Fruit fly (Drosophila melanogaster): ENCODE measurements around the gene p130CAS.

p130CAS gene

DNA sequence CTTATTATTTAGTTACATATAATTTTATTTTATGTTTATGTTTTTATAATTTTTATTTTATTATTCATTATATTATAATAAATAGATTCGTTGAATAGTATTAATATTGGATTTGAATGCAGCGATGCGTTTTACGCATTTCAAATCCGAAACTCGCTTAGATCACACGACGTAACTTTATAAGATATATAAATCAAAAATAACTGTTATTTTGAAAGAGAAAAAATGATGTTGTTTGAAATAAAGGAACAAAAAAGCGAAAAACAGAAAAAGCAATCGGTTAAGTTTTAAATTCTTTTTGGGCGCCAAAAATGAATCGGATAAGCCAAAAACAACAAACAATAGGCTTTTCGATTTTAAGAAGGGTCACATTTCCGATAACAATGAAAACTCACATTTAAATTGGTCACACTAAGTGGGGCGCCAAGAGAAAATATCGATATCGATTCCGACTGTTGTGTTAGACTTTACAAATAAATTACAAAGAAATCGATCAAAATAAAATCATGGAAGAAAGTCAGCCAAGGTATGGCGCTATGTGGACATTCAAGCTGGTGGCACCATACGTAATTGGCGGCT, 6.6 kb upstream of the p130CAS start, which contains the start of gene CG6845 (continued):
- TF ChIP-seq abd-A (tag; optimal IDR thresholded peaks at IDR 0.05) (peak; percentile 26), bbx (GFP tag; IDR thresholded peaks at IDR 0.05; ENCODE audit: partially characterized antibody) (peak; percentile 89), fd102C (GFP tag; optimal IDR thresholded peaks at IDR 0.05) (no peak), hkb (optimal IDR thresholded peaks at IDR 0.05) (no peak), hkb (GFP tag; IDR thresholded peaks at IDR 0.05) (no peak), Hr39 (optimal IDR thresholded peaks at IDR 0.05) (no peak), Mad (GFP tag; optimal IDR thresholded peaks at IDR 0.05) (no peak), CG18262 (tag; optimal IDR thresholded peaks at IDR 0.05) (no peak), CG5245 (GFP tag; optimal IDR thresholded peaks at IDR 0.05) (no peak), BtbVII (GFP tag; optimal IDR thresholded peaks at IDR 0.05) (no peak), CG2199 (GFP tag; IDR thresholded peaks at IDR 0.05) (no peak), CG34422 (GFP tag; IDR thresholded peaks at IDR 0.05) (no peak), dmrt11E (tag; optimal IDR thresholded peaks at IDR 0.05) (no peak), CG15601 (tag; optimal IDR thresholded peaks at IDR 0.05) (peak; percentile 21), CG3847 (GFP tag; IDR thresholded peaks at IDR 0.05) (peak; percentile 37; the same call in 1 of the 2 replicates), ttk (GFP tag; IDR thresholded peaks at IDR 0.05) (no peak), br (optimal IDR thresholded peaks at IDR 0.05) (no peak), chn (GFP tag; optimal IDR thresholded peaks at IDR 0.05) (no peak), Dad (GFP tag; optimal IDR thresholded peaks at IDR 0.05) (no peak), gro (GFP tag; optimal IDR thresholded peaks at IDR 0.05) (no peak), cato (GFP tag; optimal IDR thresholded peaks at IDR 0.05; ENCODE audit: borderline replicate concordance) (no peak), CHES-1-like (GFP tag; optimal IDR thresholded peaks at IDR 0.05) (no peak), zen (tag; optimal IDR thresholded peaks at IDR 0.05) (no peak), CG10543 (GFP tag; optimal IDR thresholded peaks at IDR 0.05) (no peak), CG2875 (GFP tag; optimal IDR thresholded peaks at IDR 0.05) (no peak), CG9797 (GFP tag; optimal IDR thresholded peaks at IDR 0.05) (peak; percentile 90), crc (GFP tag; optimal IDR thresholded peaks at IDR 0.05) (no peak), Med (GFP tag) (no peak), row (GFP tag; IDR thresholded peaks at IDR 0.05) (no peak), HmgZ (tag; optimal IDR thresholded peaks at IDR 0.05) (peak; percentile 56), CG10267 (tag; optimal IDR thresholded peaks at IDR 0.05) (peak; percentile 50), CG17829 (tag; optimal IDR thresholded peaks at IDR 0.05) (peak; percentile 27), en (GFP tag; optimal IDR thresholded peaks at IDR 0.05) (no peak), Myb (GFP tag; optimal IDR thresholded peaks at IDR 0.05) (peak; percentile 52), tll (GFP tag; optimal IDR thresholded peaks at IDR 0.05) (no peak), CG8359 (GFP tag; optimal IDR thresholded peaks at IDR 0.05; ENCODE audit: borderline replicate concordance) (no peak), slp2 (GFP tag; optimal IDR thresholded peaks at IDR 0.05) (no peak), CG4282 (GFP tag; optimal IDR thresholded peaks at IDR 0.05) (no peak), Bdp1 (GFP tag; optimal IDR thresholded peaks at IDR 0.05) (no peak), CG8089 (GFP tag; optimal IDR thresholded peaks at IDR 0.05) (no peak), bab2 (GFP tag; optimal IDR thresholded peaks at IDR 0.05) (no peak), wor (GFP tag; IDR thresholded peaks at IDR 0.05) (no peak), insv (GFP tag; optimal IDR thresholded peaks at IDR 0.05) (no peak), unc-4 (GFP tag; IDR thresholded peaks at IDR 0.05; ENCODE audit: partially characterized antibody) (peak; percentile 72), tna (GFP tag; IDR thresholded peaks at IDR 0.05; ENCODE audit: partially characterized antibody) (peak; percentile 92), wdn (GFP tag; IDR thresholded peaks at IDR 0.05) (no peak), Sin3A (optimal IDR thresholded peaks at IDR 0.05) (peak; percentile 17), NC2β (GFP tag; optimal IDR thresholded peaks at IDR 0.05) (no peak), Xrp1 (GFP tag; IDR thresholded peaks at IDR 0.05) (no peak), slou (GFP tag; optimal IDR thresholded peaks at IDR 0.05) (no peak), Hr51 (GFP tag; optimal IDR thresholded peaks at IDR 0.05) (no peak), lmd (GFP tag; IDR thresholded peaks at IDR 0.05) (no peak)

Data from whole organism, embryonic.